Worm (Caenorhabditis elegans) whole organism, L4/young adult: Measurements from ENCODE around the gene fbxa-163.

ENCODE experiments used
- W03F9.2 ChIP-seq: fragments of 150-350 bp; optimal IDR thresholded peaks from 2 replicates; lab custom pipeline; 2014; ENCODE audit warnings: missing biosample characterization, missing genetic modification characterization
- dao-5 ChIP-seq: sonication (generic microtip); optimal IDR thresholded peaks from 2 replicates; lab custom pipeline; 2016; ENCODE audit warnings: missing genotype, missing genetic modification characterization, moderate library complexity, missing compliant biosample characterization
- him-1 ChIP-seq: sonication (generic microtip); optimal IDR thresholded peaks from 2 replicates; lab custom pipeline; 2016; ENCODE audit warnings: missing genotype, missing genetic modification reagents, missing genetic modification characterization, missing compliant biosample characterization

- TF ChIP-seq dao-5 (tag; lab: Kevin White, UChicago) (no peak), him-1 (tag; lab: Kevin White, UChicago) (no peak), W03F9.2 (no peak)
Measured at ce11 chrII:1586305-1586704, 24.2 kb downstream of the fbxa-163 start, which contains the start of gene T07H3.8.
